Worm (Caenorhabditis elegans) whole organism, midembryonic: ENCODE data around the gene srw-4.

Experiments
- T22C8.4 ChIP-seq: fragments of 200-800 bp; sonication (Bioruptor generic); IDR thresholded peaks from 2 replicates; pipeline ENCODE4 v1.3.6; 2022; ENCODE audit warnings: missing genetic modification characterization, missing compliant biosample characterization
- flt-1 ChIP-seq: fragments of 200-800 bp; sonication (Bioruptor generic); IDR thresholded peaks from 2 replicates; pipeline ENCODE4 v1.3.6; 2022; ENCODE audit warnings: missing genetic modification characterization, missing compliant biosample characterization

- TF ChIP-seq T22C8.4 (GFP tag; lab: Robert Waterston, UW) (no peak), flt-1 (GFP tag; lab: Robert Waterston, UW) (no peak)
Observed at ce11 chrV:2861505-2861904, 27.1 kb downstream of the srw-4 start, which contains the start of gene srh-270.
